Fruit fly (Drosophila melanogaster) whole organism, embryonic: Measurements from ENCODE around the gene CG18081.

Experiments
- Asciz ChIP-seq: fragments of 200-800 bp; sonication (Bioruptor generic); optimal IDR thresholded peaks from 2 replicates; lab custom pipeline; 2017; ENCODE audit warnings: missing biosample characterization, mild to moderate bottlenecking, missing genetic modification characterization, missing genetic modification reagents
- CG11695 ChIP-seq: fragments of 200-800 bp; sonication (Bioruptor generic); IDR thresholded peaks from 3 replicates; pipeline ENCODE4 v1.3.6; 2022; ENCODE audit warnings: missing biosample characterization, missing genetic modification characterization
- CG12155 ChIP-seq: fragments of 200-800 bp; sonication (Bioruptor generic); optimal IDR thresholded peaks from 3 replicates; lab custom pipeline; 2016; ENCODE audit warnings: missing biosample characterization, missing genetic modification characterization
- CG12236 ChIP-seq: fragments of 200-800 bp; sonication (Bioruptor generic); optimal IDR thresholded peaks from 2 replicates; lab custom pipeline; 2016; ENCODE audit warnings: missing biosample characterization, missing genetic modification characterization
- CG14667 ChIP-seq: fragments of 200-800 bp; sonication (Bioruptor generic); IDR thresholded peaks from 2 replicates; pipeline ENCODE4 v1.3.6; 2022; ENCODE audit warnings: missing biosample characterization, missing genetic modification characterization
- CG15269 ChIP-seq: fragments of 200-800 bp; sonication (Bioruptor generic); optimal IDR thresholded peaks from 2 replicates; lab custom pipeline; 2018; ENCODE audit warnings: missing biosample characterization, mild to moderate bottlenecking, missing genetic modification characterization, moderate library complexity
- CG15514 ChIP-seq: fragments of 200-800 bp; sonication (Bioruptor generic); optimal IDR thresholded peaks from 3 replicates; lab custom pipeline; 2017; ENCODE audit warnings: missing biosample characterization, missing genetic modification characterization, mild to moderate bottlenecking, moderate library complexity, missing genetic modification reagents
- CG17361 ChIP-seq: fragments of 200-800 bp; sonication (Bioruptor generic); IDR thresholded peaks from 3 replicates; pipeline ENCODE4 v1.3.6; 2022; ENCODE audit warnings: missing biosample characterization, missing genetic modification characterization
- CG17612 ChIP-seq: fragments of 200-800 bp; sonication (Bioruptor generic); IDR thresholded peaks from 2 replicates; pipeline ENCODE4 v1.3.6; 2022; ENCODE audit warnings: missing biosample characterization, missing genetic modification characterization
- CG18011 ChIP-seq: fragments of 200-800 bp; sonication (Bioruptor generic); optimal IDR thresholded peaks from 2 replicates; lab custom pipeline; 2017; ENCODE audit warnings: missing biosample characterization, missing genetic modification characterization, mild to moderate bottlenecking, moderate library complexity, missing genotype
- CG31388 ChIP-seq: fragments of 200-800 bp; sonication (Bioruptor generic); optimal IDR thresholded peaks from 2 replicates; lab custom pipeline; 2016; ENCODE audit warnings: missing biosample characterization, missing genetic modification characterization
- CG43689 ChIP-seq: fragments of 200-800 bp; sonication (Bioruptor generic); IDR thresholded peaks from 2 replicates; pipeline ENCODE4 v1.3.6; 2022; ENCODE audit warnings: missing biosample characterization, missing genetic modification characterization
- CG5180 ChIP-seq: fragments of 200-800 bp; sonication (Bioruptor generic); optimal IDR thresholded peaks from 3 replicates; lab custom pipeline; 2017; ENCODE audit warnings: missing biosample characterization, missing genetic modification characterization, mild to moderate bottlenecking, moderate library complexity, missing genetic modification reagents
- CG6272 ChIP-seq: fragments of 200-800 bp; sonication (Bioruptor generic); IDR thresholded peaks from 2 replicates; pipeline ENCODE4 v1.3.6; 2022; ENCODE audit warnings: missing biosample characterization, missing genetic modification characterization
- CG6654 ChIP-seq: fragments of 200-800 bp; sonication (Bioruptor generic); optimal IDR thresholded peaks from 2 replicates; lab custom pipeline; 2017; ENCODE audit warnings: missing biosample characterization, mild to moderate bottlenecking, missing genetic modification characterization
- CG7372 ChIP-seq: fragments of 200-800 bp; sonication (Bioruptor generic); IDR thresholded peaks from 2 replicates; pipeline ENCODE4 v1.3.6; 2022; ENCODE audit warnings: missing biosample characterization, missing genetic modification characterization
- CG7963 ChIP-seq: fragments of 200-800 bp; sonication (Bioruptor generic); IDR thresholded peaks from 3 replicates; pipeline ENCODE4 v1.3.6; 2022; ENCODE audit warnings: missing biosample characterization, missing genetic modification characterization; ENCODE audit not compliant: partially characterized antibody
- CG8924 ChIP-seq: fragments of 200-800 bp; optimal IDR thresholded peaks from 3 replicates; lab custom pipeline; 2019; ENCODE audit warnings: missing biosample characterization, mild to moderate bottlenecking, missing genetic modification characterization, moderate library complexity
- Doc3 ChIP-seq: fragments of 200-800 bp; sonication (Bioruptor generic); IDR thresholded peaks from 3 replicates; pipeline ENCODE4 v1.3.6; 2022; ENCODE audit warnings: missing biosample characterization, missing genetic modification characterization; ENCODE audit not compliant: partially characterized antibody
- Fer3 ChIP-seq: fragments of 200-800 bp; sonication (Bioruptor generic); optimal IDR thresholded peaks from 2 replicates; lab custom pipeline; 2018; ENCODE audit warnings: missing biosample characterization, mild to moderate bottlenecking, missing genetic modification characterization, moderate library complexity
- HLHmδ ChIP-seq: fragments of 200-800 bp; sonication (Bioruptor generic); optimal IDR thresholded peaks from 2 replicates; lab custom pipeline; 2018; ENCODE audit warnings: missing biosample characterization, mild to moderate bottlenecking, missing genetic modification characterization, moderate library complexity
- Hand ChIP-seq: fragments of 200-800 bp; sonication (Bioruptor generic); optimal IDR thresholded peaks from 2 replicates; lab custom pipeline; 2017; ENCODE audit warnings: mild to moderate bottlenecking, missing biosample characterization, missing genetic modification reagents, missing genetic modification characterization
- Hmx ChIP-seq: fragments of 200-800 bp; sonication (Bioruptor generic); optimal IDR thresholded peaks from 2 replicates; lab custom pipeline; 2016; ENCODE audit warnings: missing biosample characterization, missing genetic modification characterization
- Lpt ChIP-seq: fragments of >200 bp; optimal IDR thresholded peaks from 2 replicates; lab custom pipeline; 2018; ENCODE audit warnings: missing biosample characterization, missing genetic modification characterization
- Oaz ChIP-seq: fragments of 200-800 bp; sonication (Bioruptor generic); IDR thresholded peaks from 2 replicates; pipeline ENCODE4 v1.3.6; 2022; ENCODE audit warnings: missing biosample characterization, missing genetic modification characterization
- Ravus ChIP-seq: fragments of 200-800 bp; sonication (Bioruptor generic); IDR thresholded peaks from 2 replicates; pipeline ENCODE4 v1.3.6; 2022; ENCODE audit warnings: missing biosample characterization, missing genetic modification characterization
- Taf1 ChIP-seq: fragments of 200-800 bp; sonication (Bioruptor generic); IDR thresholded peaks from 2 replicates; pipeline ENCODE4 v1.3.6; 2022; ENCODE audit warnings: missing biosample characterization, missing genetic modification characterization
- Tbp ChIP-seq: fragments of >200 bp; optimal IDR thresholded peaks from 2 replicates; lab custom pipeline; 2018; ENCODE audit warnings: missing biosample characterization, missing genetic modification characterization
- Xbp1 ChIP-seq: fragments of 200-800 bp; sonication (Bioruptor generic); optimal IDR thresholded peaks from 3 replicates; lab custom pipeline; 2016; ENCODE audit warnings: missing biosample characterization, mild to moderate bottlenecking, missing genetic modification characterization
- ap ChIP-seq: fragments of 200-800 bp; sonication (Bioruptor generic); IDR thresholded peaks from 2 replicates; pipeline ENCODE4 v1.3.6; 2022; ENCODE audit warnings: missing biosample characterization, missing genetic modification characterization
- croc ChIP-seq: fragments of 200-800 bp; sonication (Bioruptor generic); conservative IDR thresholded peaks from 3 replicates; pipeline ENCODE4 v1.3.6; 2022; ENCODE audit warnings: missing biosample characterization, missing genetic modification characterization
- dati ChIP-seq: fragments of 200-800 bp; sonication (Bioruptor generic); IDR thresholded peaks from 2 replicates; pipeline ENCODE4 v1.3.6; 2022; ENCODE audit warnings: missing biosample characterization, missing genetic modification characterization
- dm ChIP-seq: fragments of 200-800 bp; sonication (Bioruptor generic); optimal IDR thresholded peaks from 3 replicates; lab custom pipeline; 2016; ENCODE audit warnings: missing biosample characterization, missing genetic modification characterization
- dysf ChIP-seq: fragments of 200-800 bp; sonication (Bioruptor generic); IDR thresholded peaks from 3 replicates; pipeline ENCODE4 v1.3.6; 2022; ENCODE audit warnings: missing biosample characterization, missing genetic modification characterization
- esg ChIP-seq: fragments of 200-800 bp; sonication (Bioruptor generic); conservative IDR thresholded peaks from 2 replicates; pipeline ENCODE4 v1.3.6; 2022; ENCODE audit warnings: missing biosample characterization, missing genetic modification characterization
- ewg ChIP-seq: fragments of 200-800 bp; sonication (Bioruptor generic); optimal IDR thresholded peaks from 3 replicates; lab custom pipeline; 2017; ENCODE audit warnings: mild to moderate bottlenecking, missing biosample characterization, missing genetic modification reagents, missing genetic modification characterization
- fd102C ChIP-seq: fragments of 200-800 bp; sonication (Bioruptor generic); optimal IDR thresholded peaks from 2 replicates; lab custom pipeline; 2018; ENCODE audit warnings: missing biosample characterization, mild to moderate bottlenecking, missing genetic modification characterization, moderate library complexity
- ftz-f1 ChIP-seq: fragments of 200-800 bp; sonication (Bioruptor generic); optimal IDR thresholded peaks from 2 replicates; lab custom pipeline; 2016; ENCODE audit warnings: missing biosample characterization, missing genetic modification characterization
- gce ChIP-seq: fragments of 200-800 bp; sonication (Bioruptor generic); IDR thresholded peaks from 3 replicates; pipeline ENCODE4 v1.3.6; 2022; ENCODE audit warnings: missing biosample characterization, missing genetic modification characterization
- gcm2 ChIP-seq: fragments of 200-800 bp; sonication (Bioruptor generic); optimal IDR thresholded peaks from 2 replicates; lab custom pipeline; 2016; ENCODE audit warnings: missing biosample characterization, missing genetic modification characterization
- insv ChIP-seq, 2 experiments: fragments of 200-800 bp; sonication (Bioruptor generic); optimal IDR thresholded peaks; 3 replicates each; lab custom pipeline; 2016 to 2018; ENCODE audit warnings: missing biosample characterization in 2 of 2, missing genetic modification characterization in 2 of 2
- oc ChIP-seq: fragments of 200-800 bp; sonication (Bioruptor generic); optimal IDR thresholded peaks from 2 replicates; lab custom pipeline; 2018; ENCODE audit warnings: missing biosample characterization, mild to moderate bottlenecking, missing genetic modification characterization, moderate library complexity
- phol ChIP-seq: fragments of 200-800 bp; sonication (Bioruptor generic); optimal IDR thresholded peaks from 3 replicates; lab custom pipeline; 2018; ENCODE audit warnings: missing biosample characterization, mild to moderate bottlenecking, missing genetic modification characterization, moderate library complexity
- pzg ChIP-seq: fragments of 200-800 bp; sonication (Bioruptor generic); optimal IDR thresholded peaks from 3 replicates; lab custom pipeline; 2018; ENCODE audit warnings: missing biosample characterization, mild to moderate bottlenecking, missing genetic modification characterization, moderate library complexity
- seq ChIP-seq: fragments of 200-800 bp; sonication (Bioruptor generic); IDR thresholded peaks from 2 replicates; pipeline ENCODE4 v1.3.6; 2022; ENCODE audit warnings: missing biosample characterization, missing genetic modification characterization
- stc ChIP-seq: fragments of 200-800 bp; sonication (Bioruptor generic); IDR thresholded peaks from 2 replicates; pipeline ENCODE4 v1.3.6; 2022; ENCODE audit warnings: missing biosample characterization, missing genetic modification characterization
- tio ChIP-seq: fragments of 200-800 bp; sonication (Bioruptor generic); optimal IDR thresholded peaks from 2 replicates; lab custom pipeline; 2017; ENCODE audit warnings: missing biosample characterization, missing genetic modification characterization, inconsistent platforms
- tna ChIP-seq: fragments of 200-800 bp; sonication (Bioruptor generic); IDR thresholded peaks from 2 replicates; pipeline ENCODE4 v1.3.6; 2022; ENCODE audit warnings: missing biosample characterization, missing genetic modification characterization; ENCODE audit not compliant: partially characterized antibody
- zf30C ChIP-seq: fragments of 200-800 bp; sonication (Bioruptor generic); optimal IDR thresholded peaks from 3 replicates; lab custom pipeline; 2018; ENCODE audit warnings: missing biosample characterization, mild to moderate bottlenecking, missing genetic modification characterization
- zfh1 ChIP-seq: fragments of 200-800 bp; sonication (Bioruptor generic); IDR thresholded peaks from 3 replicates; pipeline ENCODE4 v1.3.6; 2022; ENCODE audit warnings: missing biosample characterization, missing genetic modification characterization

CG18081 gene

DNA sequence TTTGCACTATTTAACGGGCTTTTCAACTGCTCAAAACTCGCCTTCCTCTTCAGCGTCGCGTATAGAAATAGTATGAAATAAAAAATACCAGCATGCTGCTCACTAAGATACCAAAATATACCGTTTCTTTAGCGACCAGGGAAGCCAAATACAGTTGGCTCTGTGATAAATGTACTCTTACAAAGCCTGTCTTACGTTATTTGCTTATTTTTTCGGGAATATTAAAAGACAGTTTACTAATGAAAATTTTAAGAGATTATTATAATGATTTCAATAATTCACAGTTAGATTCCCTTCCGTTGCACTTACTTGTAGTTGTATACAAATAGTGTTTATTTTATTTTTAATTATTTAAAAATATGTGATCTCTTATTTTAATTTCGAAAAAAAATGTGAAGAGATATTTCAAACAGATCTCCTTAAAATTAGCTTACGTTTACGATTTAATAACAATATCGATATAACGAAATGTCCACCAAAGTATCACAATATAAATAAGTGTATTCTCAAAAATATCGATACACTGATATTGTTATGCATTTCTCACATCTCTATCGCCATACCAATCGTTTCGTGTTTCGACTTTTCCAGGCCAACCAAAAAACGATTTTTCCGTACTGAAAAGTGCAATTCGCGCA lies 8.7 kb downstream of the CG18081 start, which contains the start of the genes DCP2 and dbo (continued):
- peak; percentile 15 for TF ChIP-seq CG5180 (GFP tag; lab: Kevin White, UChicago)
- peak; percentile 28 for TF ChIP-seq pzg (GFP tag; lab: Kevin White, UChicago)
- TF ChIP-seq HLHmδ (GFP tag; lab: Kevin White, UChicago) = no peak
- TF ChIP-seq CG31388 (GFP tag; lab: Kevin White, UChicago) = peak; percentile 51
- peak; percentile 77 for TF ChIP-seq Xbp1 (GFP tag; lab: Kevin White, UChicago)
- TF ChIP-seq dm = no peak
- no peak for TF ChIP-seq zf30C (GFP tag; lab: Kevin White, UChicago)
- TF ChIP-seq CG6272 (GFP tag; lab: Robert Waterston, UW) = no peak; the same call in 1 of the 2 replicates
- TF ChIP-seq CG12155 (GFP tag; lab: Kevin White, UChicago) = peak; percentile 57
- no peak for TF ChIP-seq Asciz (GFP tag; lab: Kevin White, UChicago)
- TF ChIP-seq CG15514 (GFP tag; lab: Kevin White, UChicago) = peak; percentile 39
- peak; percentile 47 for TF ChIP-seq croc
- TF ChIP-seq CG6654 (GFP tag; lab: Kevin White, UChicago) = no peak
- no peak for TF ChIP-seq dati (GFP tag; lab: Robert Waterston, UW)
- TF ChIP-seq CG14667 (GFP tag; lab: Robert Waterston, UW) = peak; percentile 54
- TF ChIP-seq ewg (GFP tag; lab: Kevin White, UChicago) = peak; percentile 4
- no peak for TF ChIP-seq oc
- TF ChIP-seq stc (GFP tag; lab: Robert Waterston, UW) = peak; percentile 44; the same call in 1 of the 2 replicates
- no peak for TF ChIP-seq Lpt (GFP tag; lab: Kevin White, UChicago)
- TF ChIP-seq CG17612 (GFP tag; lab: Robert Waterston, UW) = no peak
- TF ChIP-seq ftz-f1 = no peak
- TF ChIP-seq CG18011 (GFP tag; lab: Kevin White, UChicago) = peak; percentile 43
- no peak for TF ChIP-seq gcm2 (GFP tag; lab: Kevin White, UChicago)
- TF ChIP-seq CG17361 = peak; percentile 65; the same call in 2 of the 3 replicates
- no peak for TF ChIP-seq CG43689 (GFP tag; lab: Robert Waterston, UW)
- peak in 1 of 2 experiments; percentile 26 for TF ChIP-seq insv (GFP tag; optimal IDR thresholded peaks at IDR 0.05; lab: Kevin White, UChicago)
- TF ChIP-seq Hand (GFP tag; lab: Kevin White, UChicago) = no peak
- peak; percentile 75; the same call in 2 of the 3 replicates for TF ChIP-seq dysf
- peak; percentile 82 for TF ChIP-seq Fer3 (tag; lab: Kevin White, UChicago)
- TF ChIP-seq Doc3 (GFP tag; lab: Robert Waterston, UW) = peak; percentile 82
- TF ChIP-seq zfh1 (GFP tag; lab: Robert Waterston, UW) = peak; percentile 57; the same call in 2 of the 3 replicates
- peak; percentile 55; the same call in 1 of the 3 replicates for TF ChIP-seq gce (GFP tag; lab: Robert Waterston, UW)
- TF ChIP-seq tio = peak; percentile 63
- TF ChIP-seq Ravus (GFP tag; lab: Robert Waterston, UW) = no peak
- TF ChIP-seq fd102C (GFP tag; lab: Kevin White, UChicago) = no peak
- TF ChIP-seq Taf1 = peak; percentile 45; the same call in 1 of the 2 replicates
- peak; percentile 27; the same call in 1 of the 2 replicates for TF ChIP-seq Oaz (GFP tag; lab: Robert Waterston, UW)
- TF ChIP-seq Hmx (GFP tag; lab: Kevin White, UChicago) = no peak
- peak; percentile 58 for TF ChIP-seq CG8924 (tag; lab: Kevin White, UChicago)
- TF ChIP-seq CG7963 = peak; percentile 77
- TF ChIP-seq CG7372 (GFP tag; lab: Robert Waterston, UW) = peak; percentile 63
- TF ChIP-seq CG15269 (tag; lab: Kevin White, UChicago) = peak; percentile 80
- TF ChIP-seq phol (tag; lab: Kevin White, UChicago) = peak; percentile 49
- TF ChIP-seq esg (GFP tag; lab: Robert Waterston, UW) = peak; percentile 60
- no peak for TF ChIP-seq CG12236 (GFP tag; lab: Kevin White, UChicago)
- TF ChIP-seq tna = peak; percentile 67
- TF ChIP-seq seq (GFP tag; lab: Robert Waterston, UW) = peak; percentile 44; the same call in 1 of the 2 replicates
- TF ChIP-seq CG11695 = peak; percentile 81; the same call in 1 of the 3 replicates
- peak; percentile 10 for TF ChIP-seq Tbp (GFP tag; lab: Kevin White, UChicago)
- no peak for TF ChIP-seq ap (GFP tag; lab: Robert Waterston, UW)
